Fruit fly (Drosophila melanogaster) whole organism, embryonic: ENCODE results near the gene CAH7.

Experiments used
- B-H1 ChIP-seq: fragments of 200-800 bp; sonication (Bioruptor generic); IDR thresholded peaks from 3 replicates; pipeline ENCODE4 v1.3.6; 2022; ENCODE audit warnings: missing biosample characterization, missing genetic modification characterization
- Bgb ChIP-seq: fragments of 200-800 bp; sonication (Bioruptor generic); IDR thresholded peaks from 2 replicates; pipeline ENCODE4 v1.3.6; 2022; ENCODE audit warnings: missing biosample characterization, missing genetic modification characterization; ENCODE audit not compliant: partially characterized antibody
- CG10565 ChIP-seq: fragments of 200-800 bp; sonication (Bioruptor generic); optimal IDR thresholded peaks from 3 replicates; lab custom pipeline; 2016; ENCODE audit warnings: missing biosample characterization, mild to moderate bottlenecking, missing genetic modification characterization
- CG13123 ChIP-seq: fragments of 200-800 bp; sonication (Bioruptor generic); optimal IDR thresholded peaks from 2 replicates; lab custom pipeline; 2016; ENCODE audit warnings: missing biosample characterization, missing genetic modification characterization
- CG13287 ChIP-seq: fragments of 200-800 bp; sonication (Bioruptor generic); IDR thresholded peaks from 2 replicates; pipeline ENCODE4 v1.3.6; 2022; ENCODE audit warnings: missing biosample characterization, missing genetic modification characterization; ENCODE audit not compliant: partially characterized antibody
- CG18619 ChIP-seq: fragments of 200-800 bp; sonication (Bioruptor generic); optimal IDR thresholded peaks from 3 replicates; lab custom pipeline; 2017; ENCODE audit warnings: missing biosample characterization, mild to moderate bottlenecking, missing genetic modification characterization
- CG3163 ChIP-seq: fragments of 200-800 bp; sonication (Bioruptor generic); optimal IDR thresholded peaks from 3 replicates; lab custom pipeline; 2016; ENCODE audit warnings: missing biosample characterization, missing genetic modification characterization
- CG32767 ChIP-seq: fragments of 200-800 bp; sonication (Bioruptor generic); IDR thresholded peaks from 2 replicates; pipeline ENCODE4 v1.3.6; 2022; ENCODE audit warnings: missing biosample characterization, missing genetic modification characterization
- CG33557 ChIP-seq: fragments of 200-800 bp; sonication (Bioruptor generic); optimal IDR thresholded peaks from 2 replicates; lab custom pipeline; 2019; ENCODE audit warnings: missing biosample characterization, mild to moderate bottlenecking, missing genetic modification characterization, moderate library complexity
- CG5953 ChIP-seq: fragments of 200-800 bp; sonication (Bioruptor generic); IDR thresholded peaks from 2 replicates; pipeline ENCODE4 v1.3.6; 2022; ENCODE audit warnings: missing biosample characterization, missing genetic modification characterization
- CG6765 ChIP-seq: fragments of 200-800 bp; sonication (Bioruptor generic); optimal IDR thresholded peaks from 3 replicates; lab custom pipeline; 2017; ENCODE audit warnings: missing biosample characterization, mild to moderate bottlenecking, missing genetic modification characterization
- CG6854 ChIP-seq: fragments of 200-800 bp; sonication (Bioruptor generic); optimal IDR thresholded peaks from 3 replicates; lab custom pipeline; 2017; ENCODE audit warnings: missing biosample characterization, mild to moderate bottlenecking, missing genetic modification characterization
- CG8388 ChIP-seq: fragments of 200-800 bp; sonication (Bioruptor generic); optimal IDR thresholded peaks from 2 replicates; lab custom pipeline; 2019; ENCODE audit warnings: missing biosample characterization, mild to moderate bottlenecking, missing genetic modification characterization, moderate library complexity
- CG9727 ChIP-seq: fragments of 200-800 bp; sonication (Bioruptor generic); optimal IDR thresholded peaks from 3 replicates; lab custom pipeline; 2017; ENCODE audit warnings: missing biosample characterization, mild to moderate bottlenecking, missing genetic modification characterization
- CG9817 ChIP-seq: fragments of 200-800 bp; sonication (Bioruptor generic); optimal IDR thresholded peaks from 2 replicates; lab custom pipeline; 2018; ENCODE audit warnings: missing biosample characterization, mild to moderate bottlenecking, missing genetic modification characterization, moderate library complexity
- Deaf1 ChIP-seq: fragments of 200-800 bp; optimal IDR thresholded peaks from 3 replicates; lab custom pipeline; 2019; ENCODE audit warnings: missing biosample characterization, mild to moderate bottlenecking, missing genetic modification characterization, moderate library complexity
- Dip2 ChIP-seq: fragments of 200-800 bp; sonication (Bioruptor generic); IDR thresholded peaks from 2 replicates; pipeline ENCODE4 v1.3.6; 2022; ENCODE audit warnings: missing biosample characterization, missing genetic modification characterization
- Dref ChIP-seq: fragments of 200-800 bp; sonication (Bioruptor generic); IDR thresholded peaks from 2 replicates; pipeline ENCODE4 v1.3.6; 2022; ENCODE audit warnings: missing biosample characterization, missing genetic modification characterization
- HLH3B ChIP-seq: fragments of 200-800 bp; sonication (Bioruptor generic); IDR thresholded peaks from 2 replicates; pipeline ENCODE4 v1.3.6; 2022; ENCODE audit warnings: missing biosample characterization, missing genetic modification characterization
- Hand ChIP-seq: fragments of 200-800 bp; sonication (Bioruptor generic); optimal IDR thresholded peaks from 2 replicates; lab custom pipeline; 2017; ENCODE audit warnings: mild to moderate bottlenecking, missing biosample characterization, missing genetic modification reagents, missing genetic modification characterization
- Nf-YA ChIP-seq: fragments of 200-800 bp; sonication (Bioruptor generic); IDR thresholded peaks from 2 replicates; pipeline ENCODE4 v1.3.6; 2022; ENCODE audit warnings: missing biosample characterization, missing genetic modification characterization
- Nf-YB ChIP-seq: fragments of 200-800 bp; sonication (Bioruptor generic); optimal IDR thresholded peaks from 3 replicates; lab custom pipeline; 2019; ENCODE audit warnings: missing biosample characterization, mild to moderate bottlenecking, missing genetic modification characterization, moderate library complexity
- Ravus ChIP-seq: fragments of 200-800 bp; sonication (Bioruptor generic); IDR thresholded peaks from 2 replicates; pipeline ENCODE4 v1.3.6; 2022; ENCODE audit warnings: missing biosample characterization, missing genetic modification characterization
- Xbp1 ChIP-seq: fragments of 200-800 bp; sonication (Bioruptor generic); optimal IDR thresholded peaks from 3 replicates; lab custom pipeline; 2016; ENCODE audit warnings: missing biosample characterization, mild to moderate bottlenecking, missing genetic modification characterization
- abd-A ChIP-seq: fragments of 200-800 bp; sonication (Bioruptor generic); optimal IDR thresholded peaks from 3 replicates; lab custom pipeline; 2019; ENCODE audit warnings: missing biosample characterization, mild to moderate bottlenecking, missing genetic modification characterization, moderate library complexity
- ato ChIP-seq: fragments of 200-800 bp; sonication (Bioruptor generic); IDR thresholded peaks from 2 replicates; pipeline ENCODE4 v1.3.6; 2022; ENCODE audit warnings: missing biosample characterization, missing genetic modification characterization; ENCODE audit not compliant: partially characterized antibody
- bcd ChIP-seq: fragments of 200-800 bp; sonication (Bioruptor generic); optimal IDR thresholded peaks from 2 replicates; lab custom pipeline; 2017; ENCODE audit warnings: missing biosample characterization, mild to moderate bottlenecking, missing genetic modification characterization
- br ChIP-seq: fragments of >200 bp; optimal IDR thresholded peaks from 2 replicates; lab custom pipeline; 2017
- cad ChIP-seq: fragments of >200 bp; optimal IDR thresholded peaks from 2 replicates; lab custom pipeline; 2017; ENCODE audit warnings: missing biosample characterization, missing genetic modification characterization
- cg ChIP-seq: fragments of 200-800 bp; sonication (Bioruptor generic); optimal IDR thresholded peaks from 3 replicates; lab custom pipeline; 2019; ENCODE audit warnings: missing biosample characterization, mild to moderate bottlenecking, missing genetic modification characterization, moderate library complexity
- chn ChIP-seq: fragments of 200-800 bp; sonication (Bioruptor generic); optimal IDR thresholded peaks from 2 replicates; lab custom pipeline; 2016; ENCODE audit warnings: missing biosample characterization, missing genetic modification characterization
- danr ChIP-seq: fragments of 200-800 bp; sonication (Bioruptor generic); IDR thresholded peaks from 2 replicates; pipeline ENCODE4 v1.3.6; 2022; ENCODE audit warnings: missing biosample characterization, missing genetic modification characterization
- fd102C ChIP-seq: fragments of 200-800 bp; sonication (Bioruptor generic); optimal IDR thresholded peaks from 2 replicates; lab custom pipeline; 2018; ENCODE audit warnings: missing biosample characterization, mild to moderate bottlenecking, missing genetic modification characterization, moderate library complexity
- fru ChIP-seq: fragments of >200 bp; optimal IDR thresholded peaks from 2 replicates; lab custom pipeline; 2017
- gcm2 ChIP-seq: fragments of 200-800 bp; sonication (Bioruptor generic); optimal IDR thresholded peaks from 2 replicates; lab custom pipeline; 2016; ENCODE audit warnings: missing biosample characterization, missing genetic modification characterization
- ind ChIP-seq: fragments of 200-800 bp; sonication (Bioruptor generic); optimal IDR thresholded peaks from 3 replicates; lab custom pipeline; 2016; ENCODE audit warnings: missing biosample characterization, missing genetic modification characterization
- klu ChIP-seq: fragments of 200-800 bp; sonication (Bioruptor generic); IDR thresholded peaks from 2 replicates; pipeline ENCODE4 v1.3.6; 2022; ENCODE audit warnings: missing biosample characterization, missing genetic modification characterization
- kni ChIP-seq: fragments of 200-800 bp; sonication (Bioruptor generic); optimal IDR thresholded peaks from 3 replicates; lab custom pipeline; 2017; ENCODE audit warnings: mild to moderate bottlenecking, missing biosample characterization, missing genetic modification reagents, missing genetic modification characterization
- knrl ChIP-seq: fragments of 200-800 bp; sonication (Bioruptor generic); IDR thresholded peaks from 3 replicates; pipeline ENCODE4 v1.3.6; 2022; ENCODE audit warnings: missing biosample characterization, missing genetic modification characterization; ENCODE audit not compliant: partially characterized antibody
- lbe ChIP-seq: fragments of 200-800 bp; sonication (Bioruptor generic); optimal IDR thresholded peaks from 2 replicates; lab custom pipeline; 2016; ENCODE audit warnings: missing biosample characterization, mild to moderate bottlenecking, missing genetic modification characterization
- phol ChIP-seq: fragments of 200-800 bp; sonication (Bioruptor generic); optimal IDR thresholded peaks from 3 replicates; lab custom pipeline; 2018; ENCODE audit warnings: missing biosample characterization, mild to moderate bottlenecking, missing genetic modification characterization, moderate library complexity
- pros ChIP-seq: fragments of 200-800 bp; sonication (Bioruptor generic); optimal IDR thresholded peaks from 3 replicates; lab custom pipeline; 2019; ENCODE audit warnings: missing biosample characterization, mild to moderate bottlenecking, missing genetic modification characterization, moderate library complexity
- run ChIP-seq: fragments of 200-800 bp; sonication (Bioruptor generic); optimal IDR thresholded peaks from 3 replicates; lab custom pipeline; 2018; ENCODE audit warnings: missing biosample characterization, mild to moderate bottlenecking, missing genetic modification characterization
- salm ChIP-seq: fragments of 200-800 bp; sonication (Bioruptor generic); optimal IDR thresholded peaks from 2 replicates; lab custom pipeline; 2018; ENCODE audit warnings: missing biosample characterization, mild to moderate bottlenecking, missing genetic modification characterization
- slp2 ChIP-seq: fragments of 200-800 bp; sonication (Bioruptor generic); optimal IDR thresholded peaks from 2 replicates; lab custom pipeline; 2016; ENCODE audit warnings: missing biosample characterization, missing genetic modification characterization
- sob ChIP-seq: fragments of 200-800 bp; sonication (Bioruptor generic); IDR thresholded peaks from 2 replicates; pipeline ENCODE4 v1.3.6; 2022; ENCODE audit warnings: missing biosample characterization, missing genetic modification characterization
- stwl ChIP-seq: fragments of 200-800 bp; sonication (Bioruptor generic); optimal IDR thresholded peaks from 3 replicates; lab custom pipeline; 2018; ENCODE audit warnings: missing biosample characterization, mild to moderate bottlenecking, missing genetic modification characterization, moderate library complexity
- tgo ChIP-seq: fragments of 200-800 bp; sonication (Bioruptor generic); IDR thresholded peaks from 3 replicates; pipeline ENCODE4 v1.3.6; 2022; ENCODE audit warnings: missing biosample characterization, missing genetic modification characterization
- tup ChIP-seq: fragments of 200-800 bp; sonication (Bioruptor generic); optimal IDR thresholded peaks from 2 replicates; lab custom pipeline; 2016; ENCODE audit warnings: missing biosample characterization, mild to moderate bottlenecking, missing genetic modification characterization, moderate library complexity
- unc-4 ChIP-seq: fragments of 200-800 bp; sonication (Bioruptor generic); IDR thresholded peaks from 2 replicates; pipeline ENCODE4 v1.3.6; 2022; ENCODE audit warnings: missing biosample characterization, missing genetic modification characterization; ENCODE audit not compliant: partially characterized antibody
- vfl ChIP-seq: fragments of 200-800 bp; sonication (Bioruptor generic); optimal IDR thresholded peaks from 2 replicates; lab custom pipeline; 2016; ENCODE audit warnings: missing biosample characterization, missing genetic modification characterization
- wdn ChIP-seq: fragments of 200-800 bp; sonication (Bioruptor generic); IDR thresholded peaks from 2 replicates; pipeline ENCODE4 v1.3.6; 2022; ENCODE audit warnings: missing biosample characterization, missing genetic modification characterization

CAH7 gene

dm6 chr3R:10089171-10089664 lies 22.8 kb upstream of the CAH7 start (continued):
- TF ChIP-seq br (no peak), ato (GFP tag; lab: Robert Waterston, UW) (no peak), Dip2 (GFP tag; lab: Robert Waterston, UW) (no peak), CG13287 (peak; percentile 71), HLH3B (GFP tag; lab: Robert Waterston, UW) (no peak), Deaf1 (peak; percentile 3), bcd (GFP tag; lab: Kevin White, UChicago) (no peak), Dref (no peak), stwl (tag; lab: Kevin White, UChicago) (no peak), fd102C (GFP tag; lab: Kevin White, UChicago) (no peak), CG6765 (GFP tag; lab: Kevin White, UChicago) (no peak), Nf-YB (no peak), CG32767 (GFP tag; lab: Robert Waterston, UW) (no peak), klu (GFP tag; lab: Robert Waterston, UW) (peak; percentile 66), Ravus (no peak), lbe (GFP tag; lab: Kevin White, UChicago) (peak; percentile 67), CG9817 (tag; lab: Kevin White, UChicago) (no peak), unc-4 (GFP tag; lab: Robert Waterston, UW) (peak; percentile 47), sob (GFP tag; lab: Robert Waterston, UW) (no peak), tup (GFP tag; lab: Kevin White, UChicago) (no peak), Xbp1 (GFP tag; lab: Kevin White, UChicago) (no peak), slp2 (GFP tag; lab: Kevin White, UChicago) (no peak), knrl (GFP tag; lab: Robert Waterston, UW) (no peak), vfl (GFP tag; lab: Kevin White, UChicago) (no peak), CG9727 (GFP tag; lab: Kevin White, UChicago) (no peak), fru (lab: Kevin White, UChicago) (no peak), kni (GFP tag; lab: Kevin White, UChicago) (no peak), cad (no peak), abd-A (tag; lab: Kevin White, UChicago) (no peak), gcm2 (GFP tag; lab: Kevin White, UChicago) (no peak), CG18619 (GFP tag; lab: Kevin White, UChicago) (no peak), CG6854 (GFP tag; lab: Kevin White, UChicago) (no peak), Nf-YA (no peak), pros (GFP tag; lab: Kevin White, UChicago) (no peak), Hand (GFP tag; lab: Kevin White, UChicago) (no peak), cg (GFP tag; lab: Kevin White, UChicago) (peak; percentile 78), CG8388 (GFP tag; lab: Kevin White, UChicago) (no peak), CG13123 (GFP tag; lab: Kevin White, UChicago) (no peak), CG10565 (GFP tag; lab: Kevin White, UChicago) (no peak), ind (GFP tag; lab: Kevin White, UChicago) (no peak), CG3163 (GFP tag; lab: Kevin White, UChicago) (no peak), salm (tag; lab: Kevin White, UChicago) (no peak), phol (tag; lab: Kevin White, UChicago) (no peak), tgo (GFP tag; lab: Robert Waterston, UW) (no peak), CG33557 (GFP tag; lab: Kevin White, UChicago) (no peak), run (tag; lab: Kevin White, UChicago) (no peak), danr (GFP tag; lab: Robert Waterston, UW) (no peak), B-H1 (no peak), chn (GFP tag; lab: Kevin White, UChicago) (no peak), Bgb (GFP tag; lab: Robert Waterston, UW) (no peak; the same call in 1 of the 2 replicates), wdn (GFP tag; lab: Robert Waterston, UW) (no peak), CG5953 (GFP tag; lab: Robert Waterston, UW) (no peak)
